Fruit fly (Drosophila melanogaster): Measurements from ENCODE around the gene CG14238.

CG14238 gene

dm6 chr3R:26461226-26461805 is 3.3 kb downstream of the CG14238 start, which contains the start of gene CG5455 (continued):
- TF ChIP-seq Gug (GFP tag; IDR thresholded peaks at IDR 0.05) (peak; percentile 24; the same call in 1 of the 2 replicates), svp (GFP tag) (peak; percentile 65), CG34406 (GFP tag; optimal IDR thresholded peaks at IDR 0.05) (peak; percentile 5), CG6854 (GFP tag; optimal IDR thresholded peaks at IDR 0.05) (peak; percentile 95), Sox14 (GFP tag; optimal IDR thresholded peaks at IDR 0.05) (peak; percentile 66), Blimp-1 (GFP tag; optimal IDR thresholded peaks at IDR 0.05) (peak; percentile 16), CG6792 (GFP tag; optimal IDR thresholded peaks at IDR 0.05) (no peak), Ets21C (GFP tag; optimal IDR thresholded peaks at IDR 0.05) (no peak), Smox (GFP tag; optimal IDR thresholded peaks at IDR 0.05) (no peak), Eip93F (GFP tag; optimal IDR thresholded peaks at IDR 0.05) (no peak), CG1621 (tag; optimal IDR thresholded peaks at IDR 0.05) (peak; percentile 47), Met (GFP tag; optimal IDR thresholded peaks at IDR 0.05) (no peak), lz (GFP tag; optimal IDR thresholded peaks at IDR 0.05) (no peak), CG10631 (GFP tag; optimal IDR thresholded peaks at IDR 0.05) (peak; percentile 10), acj6 (GFP tag; optimal IDR thresholded peaks at IDR 0.05) (no peak), Ets96B (tag; optimal IDR thresholded peaks at IDR 0.05) (peak; percentile 28), Sox102F (GFP tag; optimal IDR thresholded peaks at IDR 0.05) (peak; percentile 15), CG10669 (GFP tag; optimal IDR thresholded peaks at IDR 0.05) (peak; percentile 27), CG3919 (GFP tag; optimal IDR thresholded peaks at IDR 0.05) (peak; percentile 61), dac (GFP tag; optimal IDR thresholded peaks at IDR 0.05) (peak; percentile 19), CG15336 (GFP tag; IDR thresholded peaks at IDR 0.05) (peak; percentile 56; the same call in 1 of the 2 replicates), fd85E (GFP tag; optimal IDR thresholded peaks at IDR 0.05) (peak; percentile 48), ss (GFP tag; optimal IDR thresholded peaks at IDR 0.05) (peak; percentile 4 to 69), CG8632 (GFP tag; optimal IDR thresholded peaks at IDR 0.05) (no peak)

dm6 chr3R:26462173-26462959 is 4.3 kb downstream of the CG14238 start:
- TF ChIP-seq Blimp-1 (GFP tag; optimal IDR thresholded peaks at IDR 0.05) = no peak
- peak in 1 of 2 experiments; percentile 63 for TF ChIP-seq salr (GFP tag; optimal IDR thresholded peaks at IDR 0.05)
- peak; percentile 29 for TF ChIP-seq CG11762 (GFP tag; optimal IDR thresholded peaks at IDR 0.05; ENCODE audit: insufficient read depth)
- peak; percentile 10 for TF ChIP-seq acj6 (GFP tag; optimal IDR thresholded peaks at IDR 0.05)
- TF ChIP-seq Smox (GFP tag; optimal IDR thresholded peaks at IDR 0.05) = no peak
- TF ChIP-seq Gug (GFP tag; IDR thresholded peaks at IDR 0.05) = 0 out of 2 replicates have a peak, but pooled peaks have one; percentile 9
- peak; percentile 12 for TF ChIP-seq net (GFP tag; optimal IDR thresholded peaks at IDR 0.05)
- peak; percentile 54 for TF ChIP-seq OdsH (GFP tag; optimal IDR thresholded peaks at IDR 0.05)
- no peak for TF ChIP-seq Sox15 (GFP tag; optimal IDR thresholded peaks at IDR 0.05)
- peak; percentile 67 for TF ChIP-seq achi (GFP tag; optimal IDR thresholded peaks at IDR 0.05)
- TF ChIP-seq CG1621 (tag; optimal IDR thresholded peaks at IDR 0.05) = no peak
- peak; percentile 16 for TF ChIP-seq Sox14 (GFP tag; optimal IDR thresholded peaks at IDR 0.05)
- TF ChIP-seq Eip78C (GFP tag) = peak; percentile 77
- TF ChIP-seq topi (GFP tag; optimal IDR thresholded peaks at IDR 0.05) = peak; percentile 7
- TF ChIP-seq CG16779 (tag; optimal IDR thresholded peaks at IDR 0.05) = peak; percentile 3
- peak in 1 of 2 experiments; percentile 24 for TF ChIP-seq ss (GFP tag; optimal IDR thresholded peaks at IDR 0.05)
- TF ChIP-seq CG9139 (GFP tag; optimal IDR thresholded peaks at IDR 0.05) = no peak
- peak; percentile 2 for TF ChIP-seq esn (GFP tag; optimal IDR thresholded peaks at IDR 0.05)
- peak; percentile 30 for TF ChIP-seq CG4318 (GFP tag; optimal IDR thresholded peaks at IDR 0.05)
- TF ChIP-seq dac (GFP tag; optimal IDR thresholded peaks at IDR 0.05) = no peak
- peak; percentile 29 for TF ChIP-seq pdm3 (GFP tag; optimal IDR thresholded peaks at IDR 0.05)
- TF ChIP-seq svp (GFP tag) = peak; percentile 30
- no peak for TF ChIP-seq fd85E (GFP tag; optimal IDR thresholded peaks at IDR 0.05)
- TF ChIP-seq vri (GFP tag; optimal IDR thresholded peaks at IDR 0.05) = no peak
- TF ChIP-seq CG6854 (GFP tag; optimal IDR thresholded peaks at IDR 0.05) = no peak
- no peak for TF ChIP-seq CG31627 (GFP tag; optimal IDR thresholded peaks at IDR 0.05)
- peak; percentile 36; the same call in 1 of the 3 replicates for TF ChIP-seq CG8119 (GFP tag; IDR thresholded peaks at IDR 0.05)
- peak; percentile 71 for TF ChIP-seq Hr4 (GFP tag; optimal IDR thresholded peaks at IDR 0.05)
- TF ChIP-seq cyc (GFP tag; optimal IDR thresholded peaks at IDR 0.05) = no peak
- peak; percentile 60 for TF ChIP-seq CG3919 (GFP tag; optimal IDR thresholded peaks at IDR 0.05)
- TF ChIP-seq Eip93F (GFP tag; optimal IDR thresholded peaks at IDR 0.05) = no peak
- TF ChIP-seq CG6808 (GFP tag; optimal IDR thresholded peaks at IDR 0.05) = peak; percentile 60
- TF ChIP-seq Hr38 (GFP tag; optimal IDR thresholded peaks at IDR 0.05) = no peak
- TF ChIP-seq Sox102F (GFP tag; optimal IDR thresholded peaks at IDR 0.05) = no peak
- TF ChIP-seq lz (GFP tag; optimal IDR thresholded peaks at IDR 0.05) = no peak
- no peak for TF ChIP-seq CG7368 (GFP tag; optimal IDR thresholded peaks at IDR 0.05)
- peak; percentile 50 for TF ChIP-seq Eip75B (GFP tag; optimal IDR thresholded peaks at IDR 0.05)
